Worm (Caenorhabditis elegans): ENCODE measurements around the gene pdfr-1.

ce11 chrIII:6607067-6607466, 44.8 kb downstream of the pdfr-1 start:
- TF ChIP-seq ceh-91 (GFP tag; IDR thresholded peaks at IDR 0.05): no peak
- TF ChIP-seq hmg-1.2 (GFP tag; IDR thresholded peaks at IDR 0.05): no peak
- TF ChIP-seq rpc-1 (optimal IDR thresholded peaks at IDR 0.05): no peak
- no peak for TF ChIP-seq rpc-1 (tag; optimal IDR thresholded peaks at IDR 0.05)
- TF ChIP-seq pbrm-1 (GFP tag; IDR thresholded peaks at IDR 0.05): no peak
- no peak for TF ChIP-seq unc-130 (GFP tag; optimal IDR thresholded peaks at IDR 0.05)
- TF ChIP-seq unc-62 (GFP tag; optimal IDR thresholded peaks at IDR 0.05): no peak
- no peak for TF ChIP-seq ama-1 (optimal IDR thresholded peaks at IDR 0.05)
- TF ChIP-seq ama-1 (GFP tag; optimal IDR thresholded peaks at IDR 0.05): no peak
- TF ChIP-seq cebp-1 (GFP tag; IDR thresholded peaks at IDR 0.05): no peak
- no peak for TF ChIP-seq cebp-1 (tag; optimal IDR thresholded peaks at IDR 0.05)
- TF ChIP-seq dpl-1 (GFP tag; optimal IDR thresholded peaks at IDR 0.05): no peak
- TF ChIP-seq B0336.3 (GFP tag; IDR thresholded peaks at IDR 0.05): no peak
- no peak for TF ChIP-seq K11D2.4 (GFP tag; IDR thresholded peaks at IDR 0.05)
- TF ChIP-seq ekl-4 (GFP tag; IDR thresholded peaks at IDR 0.05): no peak
- TF ChIP-seq F52B5.7 (tag; optimal IDR thresholded peaks at IDR 0.05): no peak
- no peak for TF ChIP-seq hmg-20 (GFP tag; IDR thresholded peaks at IDR 0.05)

Data from whole organism, young adult.